Worm (Caenorhabditis elegans) whole organism, L3 larva: Measurements from ENCODE around the gene C07G1.7.

Source experiments
- R02D3.7 ChIP-seq: fragments of 150-350 bp; optimal IDR thresholded peaks from 2 replicates; lab custom pipeline; 2014; ENCODE audit warnings: missing biosample characterization, missing genetic modification characterization
- ZK546.5 ChIP-seq: sonication (generic microtip); optimal IDR thresholded peaks from 2 replicates; lab custom pipeline; 2017; ENCODE audit warnings: missing biosample characterization, missing genetic modification characterization
- aly-2 ChIP-seq: fragments of 150-350 bp; optimal IDR thresholded peaks from 2 replicates; lab custom pipeline; 2014; ENCODE audit warnings: missing biosample characterization, missing genetic modification characterization
- ceh-16 ChIP-seq: sonication (generic microtip); optimal IDR thresholded peaks from 2 replicates; lab custom pipeline; 2017; ENCODE audit warnings: missing biosample characterization, missing genetic modification characterization
- ceh-82 ChIP-seq: fragments of 150-350 bp; optimal IDR thresholded peaks from 2 replicates; lab custom pipeline; 2014; ENCODE audit warnings: missing biosample characterization, missing genetic modification characterization
- daf-12 ChIP-seq: fragments of 150-350 bp; optimal IDR thresholded peaks from 2 replicates; lab custom pipeline; 2014; ENCODE audit warnings: missing biosample characterization, missing genetic modification reagents, missing genetic modification characterization
- egl-27 ChIP-seq: sonication (generic microtip); optimal IDR thresholded peaks from 4 replicates; lab custom pipeline; 2017; ENCODE audit warnings: missing biosample characterization, missing genetic modification reagents, missing genetic modification characterization
- egl-5 ChIP-seq: fragments of 150-350 bp; optimal IDR thresholded peaks from 2 replicates; lab custom pipeline; 2017; ENCODE audit warnings: missing biosample characterization, missing genetic modification reagents, missing genetic modification characterization, inconsistent platforms
- elt-1 ChIP-seq: fragments of 150-350 bp; optimal IDR thresholded peaks from 2 replicates; lab custom pipeline; 2014; ENCODE audit warnings: missing biosample characterization, missing genetic modification characterization
- elt-2 ChIP-seq: sonication (generic microtip); optimal IDR thresholded peaks from 2 replicates; lab custom pipeline; 2016; ENCODE audit warnings: missing genetic modification reagents, mild to moderate bottlenecking, missing genetic modification characterization, missing compliant biosample characterization
- elt-3 ChIP-seq, 3 experiments: fragments of 150-350 bp in 1 of 3; sonication (generic microtip) in 2 of 3; optimal IDR thresholded peaks; 2 replicates in 2 of 3; 4 replicates in 1 of 3; lab custom pipeline; 2014 to 2017; ENCODE audit warnings: missing biosample characterization in 3 of 3, missing genetic modification characterization in 3 of 3
- fkh-10 ChIP-seq: sonication (generic microtip); optimal IDR thresholded peaks from 2 replicates; lab custom pipeline; 2017; ENCODE audit warnings: missing biosample characterization, missing genetic modification reagents, missing genetic modification characterization
- fkh-2 ChIP-seq: fragments of 150-350 bp; optimal IDR thresholded peaks from 2 replicates; lab custom pipeline; 2014; ENCODE audit warnings: missing biosample characterization, missing genetic modification reagents, missing genetic modification characterization
- jun-1 ChIP-seq: fragments of 150-350 bp; optimal IDR thresholded peaks from 2 replicates; lab custom pipeline; 2014; ENCODE audit warnings: missing biosample characterization, missing genetic modification reagents, missing genetic modification characterization
- lin-15B ChIP-seq: fragments of 150-350 bp; optimal IDR thresholded peaks from 2 replicates; lab custom pipeline; 2014; ENCODE audit warnings: missing biosample characterization, missing genetic modification characterization
- lsy-12 ChIP-seq: sonication (generic microtip); optimal IDR thresholded peaks from 2 replicates; lab custom pipeline; 2016; ENCODE audit warnings: mild to moderate bottlenecking, missing genetic modification characterization, missing compliant biosample characterization
- mdl-1 ChIP-seq: fragments of 150-350 bp; optimal IDR thresholded peaks from 2 replicates; lab custom pipeline; 2014; ENCODE audit warnings: missing biosample characterization, missing genetic modification characterization
- nhr-11 ChIP-seq: fragments of 150-350 bp; optimal IDR thresholded peaks from 2 replicates; lab custom pipeline; 2014; ENCODE audit warnings: missing biosample characterization, missing genetic modification characterization
- nhr-12 ChIP-seq: fragments of 150-350 bp; optimal IDR thresholded peaks from 2 replicates; lab custom pipeline; 2014; ENCODE audit warnings: missing biosample characterization, missing genetic modification characterization
- nhr-23 ChIP-seq: fragments of 150-350 bp; optimal IDR thresholded peaks from 2 replicates; lab custom pipeline; 2014; ENCODE audit warnings: missing biosample characterization, missing genetic modification reagents, missing genetic modification characterization
- nhr-237 ChIP-seq: fragments of 150-350 bp; optimal IDR thresholded peaks from 2 replicates; lab custom pipeline; 2014; ENCODE audit warnings: missing biosample characterization, missing genetic modification characterization
- nhr-25 ChIP-seq: sonication (generic microtip); optimal IDR thresholded peaks from 2 replicates; lab custom pipeline; 2017; ENCODE audit warnings: missing biosample characterization, missing genetic modification characterization
- nhr-28 ChIP-seq: fragments of 150-350 bp; optimal IDR thresholded peaks from 2 replicates; lab custom pipeline; 2014; ENCODE audit warnings: missing biosample characterization, missing genetic modification characterization
- nhr-43 ChIP-seq: sonication (generic microtip); optimal IDR thresholded peaks from 2 replicates; lab custom pipeline; 2016; ENCODE audit warnings: mild to moderate bottlenecking, missing genetic modification characterization, missing compliant biosample characterization; ENCODE audit not compliant: poor library complexity, severe bottlenecking
- nhr-67 ChIP-seq: fragments of 150-350 bp; optimal IDR thresholded peaks from 2 replicates; lab custom pipeline; 2014; ENCODE audit warnings: missing biosample characterization, missing genetic modification characterization
- nhr-76 ChIP-seq: fragments of 150-350 bp; sonication (generic microtip); optimal IDR thresholded peaks from 5 replicates; lab custom pipeline; 2014; ENCODE audit warnings: missing biosample characterization, missing genetic modification characterization
- nhr-77 ChIP-seq: fragments of 150-350 bp; optimal IDR thresholded peaks from 2 replicates; lab custom pipeline; 2014; ENCODE audit warnings: missing biosample characterization, missing genetic modification characterization
- pha-4 ChIP-seq: fragments of 150-350 bp; optimal IDR thresholded peaks from 2 replicates; lab custom pipeline; 2014; ENCODE audit warnings: missing biosample characterization, missing genetic modification reagents, missing genetic modification characterization
- pqm-1 ChIP-seq: fragments of 150-350 bp; optimal IDR thresholded peaks from 2 replicates; lab custom pipeline; 2017; ENCODE audit warnings: missing biosample characterization, missing genetic modification characterization, inconsistent platforms
- sea-2 ChIP-seq: fragments of 150-350 bp; sonication (generic microtip); optimal IDR thresholded peaks from 4 replicates; lab custom pipeline; 2014; ENCODE audit warnings: missing biosample characterization, missing genetic modification reagents, missing genetic modification characterization
- skn-1 ChIP-seq: fragments of 150-350 bp; optimal IDR thresholded peaks from 2 replicates; lab custom pipeline; 2014; ENCODE audit warnings: missing biosample characterization, missing genetic modification characterization
- snpc-4 ChIP-seq: fragments of 150-350 bp; optimal IDR thresholded peaks from 2 replicates; lab custom pipeline; 2014; ENCODE audit warnings: missing biosample characterization, missing genetic modification characterization
- tbx-2 ChIP-seq: sonication (generic microtip); optimal IDR thresholded peaks from 2 replicates; lab custom pipeline; 2016; ENCODE audit warnings: mild to moderate bottlenecking, missing genetic modification characterization, missing compliant biosample characterization
- unc-39 ChIP-seq: sonication (generic microtip); optimal IDR thresholded peaks from 4 replicates; lab custom pipeline; 2017; ENCODE audit warnings: missing biosample characterization, missing genetic modification characterization
- unc-62 ChIP-seq: fragments of 150-350 bp; sonication (generic microtip); optimal IDR thresholded peaks from 4 replicates; lab custom pipeline; 2014; ENCODE audit warnings: missing biosample characterization, missing genetic modification reagents, missing genetic modification characterization
- ztf-11 ChIP-seq: fragments of 150-350 bp; optimal IDR thresholded peaks from 2 replicates; lab custom pipeline; 2014; ENCODE audit warnings: missing biosample characterization, missing genetic modification characterization

C07G1.7 gene

DNA sequence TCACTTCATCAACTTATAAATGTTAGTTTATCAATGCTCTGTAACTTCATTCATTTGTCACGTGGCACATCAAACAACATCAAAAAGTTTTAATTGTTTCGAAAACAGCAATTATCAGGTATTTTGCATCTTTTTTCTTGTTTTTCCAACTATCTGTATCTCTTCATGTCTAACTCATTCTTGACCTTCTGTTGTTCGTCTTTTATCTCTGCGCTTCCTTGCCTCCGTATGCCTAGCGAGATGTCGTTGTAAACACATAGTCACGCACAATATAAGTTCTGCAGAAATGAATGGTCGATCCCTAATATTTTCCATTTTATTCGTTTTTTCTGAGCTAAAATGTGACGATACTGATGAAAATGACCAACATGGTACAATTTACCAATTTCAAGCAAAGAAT lies 10.3 kb upstream of the C07G1.7 start, which contains the start of gene gpx-6:
Gene gpx-6, plus strand, starts transcription at position 257 of the 400 bp plus-strand sequence.
- TF ChIP-seq elt-3 (tag; optimal IDR thresholded peaks at IDR 0.05; lab: Kevin White, UChicago) = no peak
- peak; percentile 36 for TF ChIP-seq nhr-25 (tag; lab: Kevin White, UChicago)
- TF ChIP-seq pha-4 (tag; lab: Kevin White, UChicago) = peak; percentile 47
- no peak for TF ChIP-seq egl-27 (tag; lab: Kevin White, UChicago)
- TF ChIP-seq nhr-11 = no peak
- TF ChIP-seq egl-5 (tag; lab: Kevin White, UChicago) = peak; percentile 22

ce11 chrIV:8219987-8220386 lies 8.3 kb upstream of the C07G1.7 start, which contains the start of gene ocr-2:
TSS of gene ocr-2 (minus strand) at chrIV:8220087.
- TF ChIP-seq nhr-11 = no peak
- TF ChIP-seq ZK546.5 (tag; lab: Kevin White, UChicago) = no peak
- TF ChIP-seq aly-2 (tag; lab: Kevin White, UChicago) = no peak
- no peak for TF ChIP-seq R02D3.7 (tag; lab: Kevin White, UChicago)
- TF ChIP-seq nhr-43 (tag; lab: Kevin White, UChicago) = no peak
- no peak for TF ChIP-seq nhr-237 (tag; lab: Kevin White, UChicago)
- no peak for TF ChIP-seq nhr-12 (tag; lab: Kevin White, UChicago)
- TF ChIP-seq unc-62 (GFP tag; lab: Kevin White, UChicago) = no peak
- no peak for TF ChIP-seq unc-39 (tag; lab: Kevin White, UChicago)
- TF ChIP-seq tbx-2 = no peak
- no peak for TF ChIP-seq mdl-1 (tag; lab: Kevin White, UChicago)
- no peak for TF ChIP-seq ceh-82
- no peak for TF ChIP-seq pha-4 (tag; lab: Kevin White, UChicago)
- TF ChIP-seq nhr-28 (tag; lab: Kevin White, UChicago) = no peak
- TF ChIP-seq lin-15B (tag; lab: Kevin White, UChicago) = no peak
- no peak for TF ChIP-seq lsy-12 (tag; lab: Kevin White, UChicago)
- no peak for TF ChIP-seq sea-2 (GFP tag; lab: Kevin White, UChicago)

DNA sequence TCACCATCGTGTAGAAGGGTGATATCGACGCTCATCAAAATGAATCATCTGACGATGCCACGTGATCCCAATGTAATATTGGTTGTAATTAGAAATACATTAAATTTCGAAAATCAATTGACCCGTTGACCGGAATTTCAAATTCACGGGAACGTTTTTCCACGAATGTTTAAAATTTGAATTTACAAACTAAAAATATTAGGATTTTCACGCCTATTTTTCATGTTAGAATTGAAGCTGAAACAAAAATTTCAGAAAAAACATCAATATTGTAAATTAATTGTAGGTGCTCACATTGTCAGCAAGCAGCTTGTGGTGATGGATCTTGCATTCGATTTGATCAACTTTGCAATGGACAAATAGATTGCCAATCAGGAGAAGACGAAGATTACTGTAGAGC lies 1.3 kb downstream of the C07G1.7 start, which contains the start of gene C07G1.6:
Gene C07G1.6, minus strand, starts transcription at position 101 of the 400 bp plus-strand sequence.
- TF ChIP-seq mdl-1 (tag; lab: Kevin White, UChicago) (no peak), skn-1 (tag; lab: Kevin White, UChicago) (no peak), elt-2 (tag; lab: Kevin White, UChicago) (no peak), ceh-16 (tag; lab: Kevin White, UChicago) (no peak), ztf-11 (tag; lab: Kevin White, UChicago) (no peak), daf-12 (no peak), fkh-10 (GFP tag; lab: Kevin White, UChicago) (no peak), nhr-77 (tag; lab: Kevin White, UChicago) (no peak), elt-1 (tag; lab: Kevin White, UChicago) (no peak), nhr-76 (no peak), nhr-11 (no peak), nhr-23 (tag; lab: Kevin White, UChicago) (no peak), elt-3 (tag; optimal IDR thresholded peaks at IDR 0.05; lab: Kevin White, UChicago) (no peak), aly-2 (tag; lab: Kevin White, UChicago) (no peak), nhr-67 (tag; lab: Kevin White, UChicago) (no peak), jun-1 (tag; lab: Kevin White, UChicago) (no peak), pqm-1 (tag; lab: Kevin White, UChicago) (no peak), fkh-2 (tag; lab: Kevin White, UChicago) (no peak)
- TF ChIP-seq, all 47 proteins: peak for 0

DNA sequence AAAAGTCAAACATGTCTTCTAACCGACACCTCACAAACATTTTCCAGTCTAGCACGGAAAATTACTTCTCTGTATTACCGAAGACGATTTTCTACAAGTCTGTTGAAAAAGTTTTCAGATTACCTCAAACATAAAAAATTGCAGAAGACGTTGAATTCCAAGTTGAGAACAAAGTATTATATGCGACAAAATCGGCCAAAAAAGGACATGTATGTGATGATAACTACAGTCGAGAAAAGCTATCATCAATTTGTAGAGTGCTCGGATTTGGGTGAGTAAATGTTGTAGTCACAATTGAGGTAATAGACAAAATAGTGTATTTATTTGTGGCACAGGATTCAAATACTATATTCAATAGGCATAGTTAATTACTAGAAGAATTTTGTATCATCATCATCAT lies 2.8 kb downstream of the C07G1.7 start:
- TF ChIP-seq jun-1 (tag; lab: Kevin White, UChicago) (no peak), aly-2 (tag; lab: Kevin White, UChicago) (no peak), nhr-12 (tag; lab: Kevin White, UChicago) (no peak), snpc-4 (tag; lab: Kevin White, UChicago) (no peak)
